Worm (Caenorhabditis elegans) whole organism, L1 larva: Measurements from ENCODE around the gene Y55D5A.1.

ENCODE experiments used
- C04F5.9 ChIP-seq: sonication (generic microtip); optimal IDR thresholded peaks from 2 replicates; lab custom pipeline; 2016; ENCODE audit warnings: missing genetic modification characterization, missing compliant biosample characterization
- alr-1 ChIP-seq: fragments of 200-800 bp; sonication (Bioruptor generic); optimal IDR thresholded peaks from 2 replicates; lab custom pipeline; 2018; ENCODE audit warnings: borderline replicate concordance, mild to moderate bottlenecking, missing genetic modification characterization, missing compliant biosample characterization
- blmp-1 ChIP-seq: fragments of 150-350 bp; optimal IDR thresholded peaks from 2 replicates; lab custom pipeline; 2014; ENCODE audit warnings: missing biosample characterization, missing genetic modification characterization
- ceh-82 ChIP-seq, 3 experiments: fragments of 150-350 bp in 1 of 3; sonication (generic microtip) in 2 of 3; optimal IDR thresholded peaks; 2 replicates each; lab custom pipeline; 2014 to 2017; ENCODE audit warnings: missing biosample characterization in 3 of 3, missing genetic modification characterization in 3 of 3
- isw-1 ChIP-seq: fragments of 200-800 bp; sonication (Bioruptor generic); IDR thresholded peaks from 2 replicates; pipeline ENCODE4 v1.3.6; 2022; ENCODE audit warnings: missing genetic modification characterization, missing compliant biosample characterization
- lin-35 ChIP-seq, 2 experiments: fragments of 150-350 bp; optimal IDR thresholded peaks; 2 replicates each; lab custom pipeline; 2014; ENCODE audit warnings: missing biosample characterization in 2 of 2, missing genetic modification characterization in 2 of 2, missing genetic modification reagents in 2 of 2
- lsy-2 ChIP-seq, 2 experiments: fragments of 150-350 bp; optimal IDR thresholded peaks; 2 replicates each; lab custom pipeline; 2014; ENCODE audit warnings: missing biosample characterization in 2 of 2, missing genetic modification characterization in 2 of 2
- nhr-77 ChIP-seq: fragments of 150-350 bp; optimal IDR thresholded peaks from 2 replicates; lab custom pipeline; 2014; ENCODE audit warnings: missing biosample characterization, missing genetic modification characterization
- skn-1 ChIP-seq: fragments of 150-350 bp; optimal IDR thresholded peaks from 2 replicates; lab custom pipeline; 2014; ENCODE audit warnings: missing biosample characterization, missing genetic modification characterization
- snpc-4 ChIP-seq: fragments of 150-350 bp; optimal IDR thresholded peaks from 2 replicates; lab custom pipeline; 2014; ENCODE audit warnings: missing biosample characterization, missing genetic modification characterization
- zag-1 ChIP-seq: fragments of 150-350 bp; optimal IDR thresholded peaks from 2 replicates; lab custom pipeline; 2014; ENCODE audit warnings: missing biosample characterization, missing genetic modification characterization

ce11 chrIII:2966462-2966861, 15.7 kb upstream of the Y55D5A.1 start:
- TF ChIP-seq lsy-2 (tag; optimal IDR thresholded peaks at IDR 0.05; lab: Kevin White, UChicago) = peak; percentile 84 to 90
- peak; percentile 57 for TF ChIP-seq nhr-77
- no peak for TF ChIP-seq alr-1 (tag; lab: Kevin White, UChicago)
- TF ChIP-seq zag-1 (tag; lab: Kevin White, UChicago) = no peak
- peak; percentile 67 for TF ChIP-seq blmp-1 (tag; lab: Kevin White, UChicago)
- TF ChIP-seq lin-35 (GFP tag; optimal IDR thresholded peaks at IDR 0.05; lab: Kevin White, UChicago) = peak; percentile 92 to 95
- TF ChIP-seq skn-1 (tag; lab: Kevin White, UChicago) = peak; percentile 42
- peak; percentile 93 for TF ChIP-seq isw-1 (GFP tag; lab: Robert Waterston, UW)
- peak; percentile 52 for TF ChIP-seq snpc-4 (tag; lab: Kevin White, UChicago)
- peak; percentile 52 to 83 (median 74) for TF ChIP-seq ceh-82 (tag; optimal IDR thresholded peaks at IDR 0.05; lab: Kevin White, UChicago)
- TF ChIP-seq C04F5.9 (tag; lab: Kevin White, UChicago) = peak; percentile 38
